Fruit fly (Drosophila melanogaster): Measurements from ENCODE around the gene TwdlY.

TwdlY gene

DNA sequence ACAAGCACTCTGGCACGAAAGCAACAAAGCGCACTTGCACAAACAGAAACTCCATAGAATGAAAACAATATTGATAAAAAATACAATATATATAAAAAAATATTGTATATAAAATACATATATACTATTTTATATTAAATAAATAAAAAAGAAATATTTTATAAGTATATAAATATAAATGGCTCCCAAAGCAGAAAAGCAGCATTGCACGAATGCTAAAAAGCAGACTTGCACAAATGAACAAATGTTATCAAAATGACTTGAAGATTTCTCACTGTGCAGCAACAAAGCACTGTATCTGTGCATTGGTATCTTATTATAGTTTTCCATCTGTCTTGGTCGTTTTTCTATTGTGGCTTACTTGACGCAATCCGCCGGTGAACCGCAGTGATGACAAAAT, 34.0 kb downstream of the TwdlY start (continued):
- TF ChIP-seq CG12942 (GFP tag; optimal IDR thresholded peaks at IDR 0.05), result no peak
- no peak for TF ChIP-seq Doc3 (GFP tag; IDR thresholded peaks at IDR 0.05; ENCODE audit: partially characterized antibody)
- TF ChIP-seq CG12769 (tag; optimal IDR thresholded peaks at IDR 0.05), result no peak
- no peak for TF ChIP-seq psq (GFP tag; optimal IDR thresholded peaks at IDR 0.05)
- TF ChIP-seq CG11560 (tag; IDR thresholded peaks at IDR 0.05), result no peak
- no peak for TF ChIP-seq CG8765 (GFP tag; IDR thresholded peaks at IDR 0.05)
- no peak for TF ChIP-seq CG8281 (tag; optimal IDR thresholded peaks at IDR 0.05)
- TF ChIP-seq CG6854 (GFP tag; optimal IDR thresholded peaks at IDR 0.05), result no peak
- peak; percentile 41 for TF ChIP-seq D19A (tag; optimal IDR thresholded peaks at IDR 0.05)
- no peak for TF ChIP-seq CG8089 (GFP tag; optimal IDR thresholded peaks at IDR 0.05)
- no peak for TF ChIP-seq inv (GFP tag; IDR thresholded peaks at IDR 0.05; ENCODE audit: partially characterized antibody)
- no peak for TF ChIP-seq al (GFP tag; IDR thresholded peaks at IDR 0.05)
- no peak for TF ChIP-seq crp (GFP tag; optimal IDR thresholded peaks at IDR 0.05)
- no peak for TF ChIP-seq CG6683 (GFP tag; optimal IDR thresholded peaks at IDR 0.05)
- no peak for TF ChIP-seq Opbp (GFP tag; IDR thresholded peaks at IDR 0.05; ENCODE audit: partially characterized antibody)
- TF ChIP-seq BtbVII (GFP tag; optimal IDR thresholded peaks at IDR 0.05), result no peak
- no peak for TF ChIP-seq Mrtf (GFP tag; IDR thresholded peaks at IDR 0.05)
- no peak for TF ChIP-seq Tbp (GFP tag; optimal IDR thresholded peaks at IDR 0.05)
- no peak for TF ChIP-seq amos (GFP tag; IDR thresholded peaks at IDR 0.05; ENCODE audit: partially characterized antibody)
- no peak for TF ChIP-seq nau (GFP tag; optimal IDR thresholded peaks at IDR 0.05)
- TF ChIP-seq CG5953 (GFP tag; IDR thresholded peaks at IDR 0.05), result no peak
- TF ChIP-seq Trl (optimal IDR thresholded peaks at IDR 0.05), result no peak
- TF ChIP-seq Trl (GFP tag; optimal IDR thresholded peaks at IDR 0.05), result no peak
- peak; percentile 56 for TF ChIP-seq CG7839 (tag; optimal IDR thresholded peaks at IDR 0.05)
- TF ChIP-seq Mes4 (GFP tag; optimal IDR thresholded peaks at IDR 0.05), result no peak
- TF ChIP-seq slou (GFP tag; optimal IDR thresholded peaks at IDR 0.05), result no peak
- TF ChIP-seq CG15601 (tag; optimal IDR thresholded peaks at IDR 0.05), result peak; percentile 52
- no peak for TF ChIP-seq bowl (GFP tag; IDR thresholded peaks at IDR 0.05)
- TF ChIP-seq Camta (GFP tag; optimal IDR thresholded peaks at IDR 0.05), result no peak
- TF ChIP-seq gt (GFP tag; IDR thresholded peaks at IDR 0.05), result no peak
- no peak for TF ChIP-seq CG12299 (tag; optimal IDR thresholded peaks at IDR 0.05)
- no peak for TF ChIP-seq vnd (GFP tag; IDR thresholded peaks at IDR 0.05; ENCODE audit: partially characterized antibody)
- TF ChIP-seq CG11695 (GFP tag; IDR thresholded peaks at IDR 0.05), result no peak
- no peak for TF ChIP-seq gcm (GFP tag; optimal IDR thresholded peaks at IDR 0.05)
- peak; percentile 33 for TF ChIP-seq grau (tag; optimal IDR thresholded peaks at IDR 0.05)
- TF ChIP-seq CG5180 (GFP tag; optimal IDR thresholded peaks at IDR 0.05), result no peak
- TF ChIP-seq Drgx (GFP tag; IDR thresholded peaks at IDR 0.05), result no peak
- no peak for TF ChIP-seq CG2116 (GFP tag; optimal IDR thresholded peaks at IDR 0.05)
- no peak for TF ChIP-seq kay (GFP tag; optimal IDR thresholded peaks at IDR 0.05)
- TF ChIP-seq ato (GFP tag; IDR thresholded peaks at IDR 0.05; ENCODE audit: partially characterized antibody), result no peak
- no peak for TF ChIP-seq sim (GFP tag; IDR thresholded peaks at IDR 0.05)
- TF ChIP-seq so (GFP tag; IDR thresholded peaks at IDR 0.05), result no peak
- no peak for TF ChIP-seq Bgb (GFP tag; IDR thresholded peaks at IDR 0.05; ENCODE audit: partially characterized antibody)
- peak; percentile 52 for TF ChIP-seq CG2678 (tag; optimal IDR thresholded peaks at IDR 0.05)
- no peak for TF ChIP-seq stc (GFP tag; IDR thresholded peaks at IDR 0.05)
- no peak for TF ChIP-seq zen2 (GFP tag; IDR thresholded peaks at IDR 0.05; ENCODE audit: partially characterized antibody)
- TF ChIP-seq bigmax (GFP tag; optimal IDR thresholded peaks at IDR 0.05), result no peak
- TF ChIP-seq CG12391 (tag; optimal IDR thresholded peaks at IDR 0.05), result no peak
- TF ChIP-seq Oli (tag; optimal IDR thresholded peaks at IDR 0.05), result peak; percentile 37
- no peak for TF ChIP-seq hb (GFP tag; IDR thresholded peaks at IDR 0.05; ENCODE audit: partially characterized antibody)
- no peak for TF ChIP-seq ind (GFP tag; optimal IDR thresholded peaks at IDR 0.05)

Measured in whole organism, embryonic.